Worm (Caenorhabditis elegans): ENCODE results near the gene R04B5.7.
A peak's percentile ranks its signal among the peaks of the same experiment; 100 is the strongest.

The R04B5.7 gene

DNA sequence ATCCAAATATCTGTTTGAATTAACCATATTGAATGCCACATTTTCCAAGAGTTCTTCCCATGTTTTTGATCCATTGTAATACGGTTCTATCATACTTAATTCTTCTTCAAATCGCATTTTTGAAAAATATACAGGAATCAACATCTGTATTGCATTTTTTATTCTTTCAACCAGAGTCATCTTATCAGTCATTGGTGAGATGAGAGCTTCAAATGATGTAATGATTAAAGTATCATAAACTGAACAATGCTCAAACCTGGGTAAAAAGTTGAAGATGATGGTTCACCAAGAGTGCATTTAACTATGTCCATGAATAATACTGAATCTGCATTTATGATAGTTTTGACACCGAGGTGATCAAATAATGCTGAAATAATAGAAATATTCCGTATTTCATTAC lies 13.4 kb upstream of the R04B5.7 start:
- TF ChIP-seq nhr-129 (tag; optimal IDR thresholded peaks at IDR 0.05): peak; percentile 62
- TF ChIP-seq fos-1 (tag; optimal IDR thresholded peaks at IDR 0.05): peak; percentile 16
- no peak for TF ChIP-seq zag-1 (tag; optimal IDR thresholded peaks at IDR 0.05)

DNA sequence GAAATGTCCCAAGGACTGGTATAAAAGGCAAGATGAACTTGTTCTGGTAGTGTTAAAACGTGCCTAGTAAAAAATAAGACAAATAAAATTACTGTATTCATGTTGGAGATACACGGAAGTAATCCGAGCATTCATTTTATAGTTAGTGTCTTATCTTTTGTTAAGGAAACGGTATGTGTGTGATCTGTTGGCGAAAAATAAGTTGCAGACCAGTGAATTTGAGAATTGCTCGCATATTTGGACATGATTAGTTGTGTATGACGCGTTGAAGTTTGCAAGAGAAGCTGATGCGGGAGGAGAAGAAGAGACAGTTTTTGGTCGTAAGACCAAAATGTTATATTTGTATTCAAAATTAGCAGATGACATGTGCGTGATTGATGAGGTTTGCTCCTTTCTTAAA lies 11.6 kb upstream of the R04B5.7 start, which contains the start of gene C08B6.14:
Gene C08B6.14, minus strand, starts transcription at position 101 of the 400 bp plus-strand sequence.
- TF ChIP-seq ztf-4 (tag; optimal IDR thresholded peaks at IDR 0.05): no peak
- TF ChIP-seq mbf-1 (tag; optimal IDR thresholded peaks at IDR 0.05): no peak
- TF ChIP-seq ama-1 (optimal IDR thresholded peaks at IDR 0.05): no peak
- no peak for TF ChIP-seq lin-13 (GFP tag; optimal IDR thresholded peaks at IDR 0.05)
- TF ChIP-seq dmd-4 (tag; optimal IDR thresholded peaks at IDR 0.05): no peak

DNA sequence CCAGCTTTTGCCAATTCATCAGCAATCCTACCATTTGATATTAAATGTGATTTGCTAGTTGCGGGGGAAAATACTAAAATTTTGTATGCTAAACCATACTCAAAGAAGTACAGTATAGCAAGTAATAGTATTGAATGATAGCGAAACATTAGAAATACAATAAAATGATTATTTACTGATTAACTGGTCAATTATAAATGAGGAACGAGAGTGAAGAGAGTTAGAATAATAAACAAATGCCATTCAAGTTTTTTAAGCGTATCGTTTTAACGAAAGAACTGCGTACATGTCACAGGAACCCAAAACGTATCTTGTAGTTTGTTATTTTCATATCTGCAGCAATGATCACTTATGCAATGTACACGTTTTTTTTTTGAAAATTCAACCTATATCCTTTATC lies 8.1 kb upstream of the R04B5.7 start, which contains the start of gene ugt-47:
Gene ugt-47, minus strand, starts transcription at position 169 of the 400 bp plus-strand sequence.
- TF ChIP-seq peb-1 (tag; optimal IDR thresholded peaks at IDR 0.05): no peak
- no peak for TF ChIP-seq ztf-4 (tag; optimal IDR thresholded peaks at IDR 0.05)
- no peak for TF ChIP-seq ama-1 (optimal IDR thresholded peaks at IDR 0.05)
- no peak for TF ChIP-seq lin-11 (tag; optimal IDR thresholded peaks at IDR 0.05)
- no peak for TF ChIP-seq elt-1 (tag; optimal IDR thresholded peaks at IDR 0.05)
- TF ChIP-seq nhr-11 (tag; optimal IDR thresholded peaks at IDR 0.05): no peak
- TF ChIP-seq R02D3.7 (tag; optimal IDR thresholded peaks at IDR 0.05): no peak
- no peak for TF ChIP-seq nhr-21 (tag; optimal IDR thresholded peaks at IDR 0.05)
- no peak for TF ChIP-seq lin-13 (GFP tag; optimal IDR thresholded peaks at IDR 0.05)
- TF ChIP-seq F13H6.1 (tag; optimal IDR thresholded peaks at IDR 0.05): no peak
- TF ChIP-seq nhr-25 (tag; optimal IDR thresholded peaks at IDR 0.05): no peak
- no peak for TF ChIP-seq sma-3 (GFP tag; optimal IDR thresholded peaks at IDR 0.05)
- no peak for TF ChIP-seq nhr-23 (tag; optimal IDR thresholded peaks at IDR 0.05)
- TF ChIP-seq elt-3 (tag; optimal IDR thresholded peaks at IDR 0.05): no peak
- no peak for TF ChIP-seq sem-4 (tag; optimal IDR thresholded peaks at IDR 0.05)
- TF ChIP-seq nhr-10 (tag; optimal IDR thresholded peaks at IDR 0.05): no peak
- no peak for TF ChIP-seq fos-1 (tag; optimal IDR thresholded peaks at IDR 0.05)

DNA sequence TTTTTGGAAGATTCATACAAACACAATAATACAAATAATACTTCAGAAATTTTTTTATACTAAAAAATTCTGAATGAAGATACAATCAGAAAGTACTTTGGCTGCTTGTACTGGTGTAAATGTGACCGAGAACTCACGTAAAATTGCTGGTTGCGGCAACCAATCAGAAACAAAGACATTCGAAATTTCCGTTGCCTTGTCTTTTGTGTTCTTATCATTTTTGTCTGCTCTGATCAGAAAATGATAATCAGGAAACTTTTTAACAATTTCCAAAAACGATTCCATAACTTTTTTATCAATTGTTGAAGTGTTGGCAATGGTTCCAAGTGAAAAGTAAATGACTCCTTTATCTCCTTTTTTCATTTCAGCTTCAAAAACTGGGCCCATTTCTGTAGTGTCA lies 6.6 kb upstream of the R04B5.7 start:
- TF ChIP-seq crh-2 (tag; optimal IDR thresholded peaks at IDR 0.05) (peak; percentile 32), gmeb-1 (tag; optimal IDR thresholded peaks at IDR 0.05) (peak; percentile 33), fos-1 (tag; optimal IDR thresholded peaks at IDR 0.05) (peak; percentile 83), egl-27 (tag; optimal IDR thresholded peaks at IDR 0.05) (no peak), lin-11 (tag; optimal IDR thresholded peaks at IDR 0.05) (no peak)

DNA sequence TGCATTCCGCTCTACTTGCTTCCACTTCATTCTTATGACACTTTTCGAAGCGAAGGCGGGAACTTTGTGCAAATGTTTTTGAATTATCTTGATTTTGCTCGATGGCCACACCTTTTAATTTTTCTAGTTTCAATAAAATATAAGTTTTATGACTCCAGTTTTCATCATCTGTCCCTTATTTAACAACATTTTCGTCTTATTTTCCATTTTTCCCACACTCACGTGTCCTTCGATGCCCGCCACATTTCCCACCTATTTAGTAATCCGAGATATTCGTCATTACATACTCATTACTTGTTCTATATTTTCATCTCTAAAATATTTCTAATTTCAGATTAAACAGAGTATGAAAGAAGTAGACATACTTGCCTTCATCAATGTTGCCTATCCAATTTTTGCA lies 4.0 kb upstream of the R04B5.7 start, which contains the start of gene srd-49:
Gene srd-49, plus strand, starts transcription at position 301 of the 400 bp plus-strand sequence.
- TF ChIP-seq skn-1 (tag; optimal IDR thresholded peaks at IDR 0.05): no peak
- no peak for TF ChIP-seq nhr-11 (tag; optimal IDR thresholded peaks at IDR 0.05)
- no peak for TF ChIP-seq ceh-16 (tag; optimal IDR thresholded peaks at IDR 0.05)
- no peak for TF ChIP-seq zag-1 (tag; optimal IDR thresholded peaks at IDR 0.05)
- TF ChIP-seq egl-27 (tag; optimal IDR thresholded peaks at IDR 0.05): no peak
- TF ChIP-seq nhr-237 (tag; optimal IDR thresholded peaks at IDR 0.05): no peak
- no peak for TF ChIP-seq fos-1 (tag; optimal IDR thresholded peaks at IDR 0.05)
- no peak for TF ChIP-seq ztf-1 (GFP tag; conservative IDR thresholded peaks at IDR 0.05)
- no peak for TF ChIP-seq ceh-82 (tag; optimal IDR thresholded peaks at IDR 0.05)
- no peak for TF ChIP-seq nhr-25 (tag; optimal IDR thresholded peaks at IDR 0.05)
- no peak for TF ChIP-seq unc-55 (GFP tag; optimal IDR thresholded peaks at IDR 0.05)
- no peak for TF ChIP-seq nhr-12 (tag; optimal IDR thresholded peaks at IDR 0.05)
- no peak for TF ChIP-seq nhr-23 (tag; optimal IDR thresholded peaks at IDR 0.05)
- no peak for TF ChIP-seq lsy-2 (tag; optimal IDR thresholded peaks at IDR 0.05)
- no peak for TF ChIP-seq crh-2 (tag; optimal IDR thresholded peaks at IDR 0.05)
- TF ChIP-seq nhr-129 (tag; optimal IDR thresholded peaks at IDR 0.05): no peak
- no peak for TF ChIP-seq ZK546.5 (tag; optimal IDR thresholded peaks at IDR 0.05)
- TF ChIP-seq blmp-1 (tag; optimal IDR thresholded peaks at IDR 0.05; ENCODE audit: insufficient read depth): no peak
- TF ChIP-seq lin-13 (GFP tag; optimal IDR thresholded peaks at IDR 0.05): no peak

DNA sequence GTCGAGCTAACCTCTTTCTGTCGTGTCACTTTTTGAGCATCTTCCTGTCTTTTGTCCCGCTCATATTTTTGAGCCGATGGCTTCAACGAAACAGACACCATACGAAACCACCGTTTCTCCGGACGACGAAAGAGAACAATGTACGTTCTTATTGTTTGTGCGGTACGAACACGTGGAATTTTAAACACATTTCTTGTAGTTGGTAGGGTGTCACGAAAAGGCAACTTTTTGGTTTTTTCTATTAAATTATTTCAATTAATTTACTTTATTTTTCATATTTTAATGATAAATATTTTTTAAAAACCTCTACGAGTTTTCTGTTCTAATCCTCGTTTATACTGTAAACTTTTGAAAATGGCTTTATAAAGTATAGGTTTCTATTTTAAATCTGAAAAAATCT lies 791 bp upstream of the R04B5.7 start, which contains the start of gene R04B5.11:
Gene R04B5.11, minus strand, starts transcription at position 101 of the 400 bp plus-strand sequence.
- no peak for TF ChIP-seq dmd-4 (tag; optimal IDR thresholded peaks at IDR 0.05)
- TF ChIP-seq mbf-1 (tag; optimal IDR thresholded peaks at IDR 0.05): no peak
- TF ChIP-seq skn-1 (tag; optimal IDR thresholded peaks at IDR 0.05): no peak
- TF ChIP-seq lin-11 (tag; optimal IDR thresholded peaks at IDR 0.05): no peak
- TF ChIP-seq ZK546.5 (tag; optimal IDR thresholded peaks at IDR 0.05): no peak
- no peak for TF ChIP-seq lin-39 (tag; optimal IDR thresholded peaks at IDR 0.05)
- no peak for TF ChIP-seq gmeb-1 (tag; optimal IDR thresholded peaks at IDR 0.05)
- no peak for TF ChIP-seq elt-3 (tag; optimal IDR thresholded peaks at IDR 0.05)
